Worm (Caenorhabditis elegans): ENCODE measurements around the gene nspd-9.

- TF ChIP-seq W03F9.2 (tag; optimal IDR thresholded peaks at IDR 0.05) (no peak), him-1 (tag; optimal IDR thresholded peaks at IDR 0.05) (no peak), dao-5 (tag; optimal IDR thresholded peaks at IDR 0.05) (no peak)
These were observed 48.2 kb upstream of the nspd-9 start, which contains the start of the genes tost-1 and arx-6 for ce11 chrIII:4878281-4878680.

Measured in whole organism, L4/young adult.